Worm (Caenorhabditis elegans) whole organism, young adult: ENCODE measurements around the gene B0361.11.

ENCODE experiments used
- B0336.3 ChIP-seq: fragments of 200-800 bp; sonication (Bioruptor generic); IDR thresholded peaks from 2 replicates; pipeline ENCODE4 v1.3.6; 2022; ENCODE audit warnings: missing genetic modification characterization, missing compliant biosample characterization
- D2030.7 ChIP-seq: fragments of 200-800 bp; sonication (Bioruptor generic); IDR thresholded peaks from 2 replicates; pipeline ENCODE4 v1.3.6; 2022; ENCODE audit warnings: missing genetic modification reagents, missing genetic modification characterization, missing compliant biosample characterization
- F10E7.11 ChIP-seq: sonication (generic microtip); optimal IDR thresholded peaks from 2 replicates; lab custom pipeline; 2017; ENCODE audit warnings: mild to moderate bottlenecking, missing genetic modification characterization, moderate library complexity, missing compliant biosample characterization
- F22D6.2 ChIP-seq: sonication (generic microtip); optimal IDR thresholded peaks from 2 replicates; lab custom pipeline; 2016; ENCODE audit warnings: mild to moderate bottlenecking, missing genetic modification characterization, missing compliant biosample characterization
- F23B12.7 ChIP-seq: sonication (generic microtip); optimal IDR thresholded peaks from 2 replicates; lab custom pipeline; 2017; ENCODE audit warnings: missing genetic modification characterization, mild to moderate bottlenecking, missing compliant biosample characterization, antibody characterized with exemption, moderate library complexity; ENCODE audit not compliant: insufficient read depth
- F33H1.4 ChIP-seq: fragments of 200-800 bp; sonication (Bioruptor generic); IDR thresholded peaks from 2 replicates; pipeline ENCODE4 v1.3.6; 2022; ENCODE audit warnings: missing genetic modification reagents, missing genetic modification characterization, missing compliant biosample characterization
- F37B4.10 ChIP-seq: fragments of 200-800 bp; sonication (Bioruptor generic); IDR thresholded peaks from 2 replicates; pipeline ENCODE4 v1.3.6; 2022; ENCODE audit warnings: missing genetic modification characterization, missing compliant biosample characterization
- F39B2.1 ChIP-seq: fragments of 200-800 bp; sonication (Bioruptor generic); IDR thresholded peaks from 2 replicates; pipeline ENCODE4 v1.3.6; 2022; ENCODE audit warnings: missing genetic modification reagents, missing genetic modification characterization, missing compliant biosample characterization
- F55B11.4 ChIP-seq: sonication (generic microtip); optimal IDR thresholded peaks from 2 replicates; lab custom pipeline; 2016; ENCODE audit warnings: missing compliant biosample characterization, missing genetic modification characterization, borderline replicate concordance; ENCODE audit not compliant: insufficient read depth
- T07F8.4 ChIP-seq: sonication (generic microtip); optimal IDR thresholded peaks from 2 replicates; lab custom pipeline; 2016; ENCODE audit warnings: mild to moderate bottlenecking, missing genetic modification characterization, moderate library complexity, missing compliant biosample characterization
- Y53F4B.3 ChIP-seq: fragments of 200-800 bp; sonication (Bioruptor generic); IDR thresholded peaks from 2 replicates; pipeline ENCODE4 v1.3.6; 2022; ENCODE audit warnings: missing genetic modification reagents, missing genetic modification characterization, missing compliant biosample characterization
- Y56A3A.18 ChIP-seq: fragments of 200-800 bp; sonication (Bioruptor generic); IDR thresholded peaks from 2 replicates; pipeline ENCODE4 v1.3.6; 2022; ENCODE audit warnings: missing genetic modification reagents, missing genetic modification characterization, missing compliant biosample characterization
- ZK185.1 ChIP-seq: sonication (generic microtip); optimal IDR thresholded peaks from 2 replicates; lab custom pipeline; 2016; ENCODE audit warnings: mild to moderate bottlenecking, missing genetic modification characterization, missing compliant biosample characterization; ENCODE audit not compliant: poor library complexity, severe bottlenecking
- aptf-2 ChIP-seq: fragments of 200-800 bp; sonication (Bioruptor generic); conservative IDR thresholded peaks from 2 replicates; pipeline ENCODE4 v1.3.6; 2022; ENCODE audit warnings: missing genetic modification reagents, missing genetic modification characterization, missing compliant biosample characterization
- attf-5 ChIP-seq: fragments of 200-800 bp; sonication (Bioruptor generic); optimal IDR thresholded peaks from 2 replicates; lab custom pipeline; 2018; ENCODE audit warnings: mild to moderate bottlenecking, missing genetic modification characterization, missing compliant biosample characterization
- bed-1 ChIP-seq: fragments of 200-800 bp; sonication (Bioruptor generic); IDR thresholded peaks from 2 replicates; pipeline ENCODE4 v1.3.6; 2022; ENCODE audit warnings: missing genetic modification reagents, missing genetic modification characterization, missing compliant biosample characterization
- bed-2 ChIP-seq: fragments of 200-800 bp; sonication (Bioruptor generic); IDR thresholded peaks from 2 replicates; pipeline ENCODE4 v1.3.6; 2022; ENCODE audit warnings: missing genetic modification reagents, missing genetic modification characterization, missing compliant biosample characterization
- cebp-1 ChIP-seq, 2 experiments: fragments of 200-800 bp in 1 of 2; sonication (Bioruptor generic) in 1 of 2; sonication (generic microtip) in 1 of 2; IDR thresholded peaks in 1 of 2; optimal IDR thresholded peaks in 1 of 2; 2 replicates each; pipeline versions ENCODE4 v1.3.6 to Lab custom; 2017 to 2022; ENCODE audit warnings: missing compliant biosample characterization in 2 of 2, missing genetic modification characterization in 2 of 2, mild to moderate bottlenecking in 1 of 2, missing genetic modification reagents in 1 of 2, moderate library complexity in 1 of 2
- cebp-2 ChIP-seq: fragments of 200-800 bp; sonication (Bioruptor generic); IDR thresholded peaks from 2 replicates; pipeline ENCODE4 v1.3.6; 2022; ENCODE audit warnings: missing genetic modification characterization, missing compliant biosample characterization
- chd-7 ChIP-seq: sonication (generic microtip); optimal IDR thresholded peaks from 2 replicates; lab custom pipeline; 2016; ENCODE audit warnings: mild to moderate bottlenecking, missing genetic modification characterization, moderate library complexity, missing compliant biosample characterization
- dpl-1 ChIP-seq: fragments of 150-350 bp; optimal IDR thresholded peaks from 2 replicates; lab custom pipeline; 2014; ENCODE audit warnings: missing biosample characterization, missing genetic modification reagents, missing genetic modification characterization
- ets-4 ChIP-seq: fragments of 200-800 bp; sonication (Bioruptor generic); optimal IDR thresholded peaks from 2 replicates; lab custom pipeline; 2018; ENCODE audit warnings: mild to moderate bottlenecking, missing genetic modification characterization, missing compliant biosample characterization
- gei-17 ChIP-seq: fragments of 200-800 bp; sonication (Bioruptor generic); optimal IDR thresholded peaks from 2 replicates; lab custom pipeline; 2018; ENCODE audit warnings: mild to moderate bottlenecking, missing genetic modification characterization, missing compliant biosample characterization
- let-526 ChIP-seq: fragments of 200-800 bp; sonication (Bioruptor generic); IDR thresholded peaks from 2 replicates; pipeline ENCODE4 v1.3.6; 2022; ENCODE audit warnings: missing genetic modification reagents, missing genetic modification characterization, missing compliant biosample characterization
- madf-3 ChIP-seq: fragments of 200-800 bp; sonication (Bioruptor generic); IDR thresholded peaks from 2 replicates; pipeline ENCODE4 v1.3.6; 2022; ENCODE audit warnings: missing genetic modification reagents, missing genetic modification characterization, missing compliant biosample characterization
- madf-6 ChIP-seq: fragments of 200-800 bp; sonication (Bioruptor generic); IDR thresholded peaks from 2 replicates; pipeline ENCODE4 v1.3.6; 2022; ENCODE audit warnings: missing genetic modification reagents, missing genetic modification characterization, missing compliant biosample characterization
- madf-8 ChIP-seq: fragments of 200-800 bp; sonication (Bioruptor generic); conservative IDR thresholded peaks from 2 replicates; pipeline ENCODE4 v1.3.6; 2022; ENCODE audit warnings: missing genetic modification reagents, missing genetic modification characterization, missing compliant biosample characterization
- mel-28 ChIP-seq: sonication (generic microtip); optimal IDR thresholded peaks from 2 replicates; lab custom pipeline; 2016; ENCODE audit warnings: borderline replicate concordance, mild to moderate bottlenecking, missing genetic modification characterization, missing compliant biosample characterization
- mes-4 ChIP-seq: sonication (generic microtip); optimal IDR thresholded peaks from 2 replicates; lab custom pipeline; 2016; ENCODE audit warnings: missing genotype, missing genetic modification characterization, missing compliant biosample characterization
- nhr-27 ChIP-seq: fragments of 200-800 bp; sonication (Bioruptor generic); optimal IDR thresholded peaks from 2 replicates; lab custom pipeline; 2018; ENCODE audit warnings: mild to moderate bottlenecking, missing genetic modification characterization, moderate library complexity, missing compliant biosample characterization
- nhr-80 ChIP-seq: sonication (generic microtip); optimal IDR thresholded peaks from 2 replicates; lab custom pipeline; 2016; ENCODE audit warnings: missing genetic modification characterization, missing compliant biosample characterization
- pha-4 ChIP-seq: fragments of 150-350 bp; sonication (generic microtip); optimal IDR thresholded peaks from 2 replicates; lab custom pipeline; 2014; ENCODE audit warnings: missing biosample characterization, missing genetic modification reagents, missing genetic modification characterization
- rpc-1 ChIP-seq, 2 experiments: fragments of 150-350 bp in 1 of 2; sonication (generic microtip) in 1 of 2; optimal IDR thresholded peaks; 2 replicates each; lab custom pipeline; 2014 to 2018; ENCODE audit warnings: missing biosample characterization in 1 of 2, missing genetic modification characterization in 1 of 2, missing genetic modification reagents in 1 of 2, missing genotype in 1 of 2
- snpc-3.4 ChIP-seq: sonication (generic microtip); optimal IDR thresholded peaks from 2 replicates; lab custom pipeline; 2017; ENCODE audit warnings: missing genetic modification characterization, mild to moderate bottlenecking, missing compliant biosample characterization, antibody characterized with exemption, moderate library complexity, missing genotype, missing genetic modification reagents
- snpc-4 ChIP-seq, 5 experiments: fragments of 150-350 bp in 1 of 5; sonication (generic microtip) in 4 of 5; optimal IDR thresholded peaks; 2 replicates each; lab custom pipeline; 2014 to 2018; ENCODE audit warnings: missing genetic modification characterization in 5 of 5, missing biosample characterization in 3 of 5, antibody characterized with exemption in 2 of 5, mild to moderate bottlenecking in 2 of 5, missing compliant biosample characterization in 2 of 5, missing genotype in 2 of 5, moderate library complexity in 2 of 5, missing genetic modification reagents in 1 of 5
- somi-1 ChIP-seq: fragments of 200-800 bp; sonication (Bioruptor generic); optimal IDR thresholded peaks from 2 replicates; lab custom pipeline; 2018; ENCODE audit warnings: mild to moderate bottlenecking, missing genetic modification characterization, missing compliant biosample characterization
- tbx-9 ChIP-seq: sonication (generic microtip); optimal IDR thresholded peaks from 2 replicates; lab custom pipeline; 2016; ENCODE audit warnings: borderline replicate concordance, missing genetic modification characterization, inconsistent platforms, missing compliant biosample characterization
- unc-130 ChIP-seq: sonication (generic microtip); optimal IDR thresholded peaks from 2 replicates; lab custom pipeline; 2016; ENCODE audit warnings: missing genetic modification reagents, missing genetic modification characterization, missing compliant biosample characterization
- xnd-1 ChIP-seq: sonication (generic microtip); optimal IDR thresholded peaks from 2 replicates; lab custom pipeline; 2016; ENCODE audit warnings: missing genotype, missing genetic modification reagents, missing genetic modification characterization, missing compliant biosample characterization
- zfh-2 ChIP-seq: fragments of 200-800 bp; sonication (Bioruptor generic); conservative IDR thresholded peaks from 2 replicates; pipeline ENCODE4 v1.3.6; 2022; ENCODE audit warnings: missing genetic modification reagents, missing genetic modification characterization, missing compliant biosample characterization
- ztf-28 ChIP-seq: fragments of 200-800 bp; sonication (Bioruptor generic); IDR thresholded peaks from 2 replicates; pipeline ENCODE4 v1.3.6; 2022; ENCODE audit warnings: missing genetic modification reagents, missing genetic modification characterization, missing compliant biosample characterization
- ztf-6 ChIP-seq: fragments of 200-800 bp; sonication (Bioruptor generic); IDR thresholded peaks from 2 replicates; pipeline ENCODE4 v1.3.6; 2022; ENCODE audit warnings: missing genetic modification reagents, missing genetic modification characterization, missing compliant biosample characterization

The B0361.11 gene

ce11 chrIII:7241065-7241464 is 36.3 kb upstream of the B0361.11 start, which contains the start of gene ztf-31:
ztf-31 (plus strand) TSS chrIII:7241365.
- TF ChIP-seq pha-4 = no peak
- no peak for TF ChIP-seq ets-4 (GFP tag; lab: Kevin White, UChicago)
- no peak for TF ChIP-seq rpc-1 (optimal IDR thresholded peaks at IDR 0.05; lab: Kevin White, UChicago)
- no peak for TF ChIP-seq rpc-1 (tag; optimal IDR thresholded peaks at IDR 0.05; lab: Kevin White, UChicago)
- no peak for TF ChIP-seq bed-2 (GFP tag; lab: Robert Waterston, UW)
- TF ChIP-seq, all 124 proteins: peak for 0

- TF ChIP-seq ztf-6 (GFP tag; lab: Robert Waterston, UW) (no peak), madf-6 (GFP tag; lab: Robert Waterston, UW) (no peak), F10E7.11 (tag; lab: Kevin White, UChicago) (no peak), snpc-3.4 (tag; lab: Kevin White, UChicago) (no peak), F23B12.7 (no peak), aptf-2 (GFP tag; lab: Robert Waterston, UW) (no peak), nhr-80 (tag; lab: Kevin White, UChicago) (no peak), chd-7 (tag; lab: Kevin White, UChicago) (no peak), B0336.3 (GFP tag; lab: Robert Waterston, UW) (no peak)
Observed at ce11 chrIII:7242988-7243387, 34.4 kb upstream of the B0361.11 start, which contains the start of gene osm-10. osm-10 (plus strand) TSS chrIII:7243280.

- TF ChIP-seq Y56A3A.18 (GFP tag; lab: Robert Waterston, UW) (no peak), rpc-1 (optimal IDR thresholded peaks at IDR 0.05; lab: Kevin White, UChicago) (no peak), rpc-1 (tag; optimal IDR thresholded peaks at IDR 0.05; lab: Kevin White, UChicago) (no peak), T07F8.4 (tag; lab: Kevin White, UChicago) (no peak), somi-1 (no peak), Y53F4B.3 (no peak), F22D6.2 (tag; lab: Kevin White, UChicago) (no peak), nhr-27 (tag; lab: Kevin White, UChicago) (no peak), mes-4 (tag; lab: Kevin White, UChicago) (no peak), madf-8 (GFP tag; lab: Robert Waterston, UW) (no peak), ztf-28 (GFP tag; lab: Robert Waterston, UW) (no peak), F23B12.7 (no peak), gei-17 (no peak), tbx-9 (no peak), mel-28 (tag; lab: Kevin White, UChicago) (no peak), F37B4.10 (no peak), attf-5 (GFP tag; lab: Kevin White, UChicago) (no peak), ZK185.1 (tag; lab: Kevin White, UChicago) (no peak), dpl-1 (no peak)
- TF ChIP-seq, all 124 proteins: peak for 0
Observed at ce11 chrIII:7246389-7246788, 31.0 kb upstream of the B0361.11 start.

ce11 chrIII:7247740-7248139 is 29.7 kb upstream of the B0361.11 start, which contains the start of gene zmp-6:
zmp-6 (minus strand) TSS chrIII:7247840.
- TF ChIP-seq let-526 (no peak), F33H1.4 (GFP tag; lab: Robert Waterston, UW) (no peak)
- TF ChIP-seq, all 124 proteins: peak for 0

ce11 chrIII:7253669-7254068 is 23.7 kb upstream of the B0361.11 start:
- TF ChIP-seq unc-130 (GFP tag; lab: Kevin White, UChicago) (no peak), madf-3 (GFP tag; lab: Robert Waterston, UW) (no peak), D2030.7 (GFP tag; lab: Robert Waterston, UW) (no peak), F39B2.1 (GFP tag; lab: Robert Waterston, UW) (no peak), bed-1 (GFP tag; lab: Robert Waterston, UW) (no peak), zfh-2 (GFP tag; lab: Robert Waterston, UW) (no peak), F55B11.4 (tag; lab: Kevin White, UChicago) (no peak), cebp-1 (GFP tag; IDR thresholded peaks at IDR 0.05; lab: Robert Waterston, UW) (no peak), cebp-1 (tag; optimal IDR thresholded peaks at IDR 0.05; lab: Kevin White, UChicago) (no peak), cebp-2 (GFP tag; lab: Robert Waterston, UW) (no peak), snpc-4 (GFP tag; optimal IDR thresholded peaks at IDR 0.05; lab: Kevin White, UChicago) (no peak), snpc-4 (tag; optimal IDR thresholded peaks at IDR 0.05; lab: Kevin White, UChicago) (no peak), xnd-1 (tag; lab: Kevin White, UChicago) (no peak)
